Fruit fly (Drosophila melanogaster): ENCODE data around the gene Tgs1.

Gene Tgs1

dm6 chr3R:18244171-18245043 is 10.9 kb upstream of the Tgs1 start:
- TF ChIP-seq Pif1B (GFP tag; optimal IDR thresholded peaks at IDR 0.05): peak; percentile 2
- peak; percentile 93 for TF ChIP-seq EcR (GFP tag; optimal IDR thresholded peaks at IDR 0.05)
- peak; percentile 4 for TF ChIP-seq CG8301 (tag; optimal IDR thresholded peaks at IDR 0.05)
- peak; percentile 61 for TF ChIP-seq Ets98B (GFP tag; IDR thresholded peaks at IDR 0.05)
- no peak for TF ChIP-seq D1 (tag; optimal IDR thresholded peaks at IDR 0.05)
- peak; percentile 39; the same call in 1 of the 3 replicates for TF ChIP-seq fd96Ca (GFP tag; IDR thresholded peaks at IDR 0.05)
- TF ChIP-seq CG32121 (GFP tag; IDR thresholded peaks at IDR 0.05): peak; percentile 36; the same call in 1 of the 2 replicates
- peak; percentile 87 for TF ChIP-seq CG13204 (GFP tag; optimal IDR thresholded peaks at IDR 0.05)
- no peak for TF ChIP-seq rn (GFP tag; IDR thresholded peaks at IDR 0.05)
- peak; percentile 13; the same call in 1 of the 2 replicates for TF ChIP-seq CG12605 (GFP tag; IDR thresholded peaks at IDR 0.05)
- TF ChIP-seq Pif1A (GFP tag; optimal IDR thresholded peaks at IDR 0.05): peak; percentile 19
- no peak for TF ChIP-seq CG15710 (tag; optimal IDR thresholded peaks at IDR 0.05)
- TF ChIP-seq CG4496 (GFP tag; IDR thresholded peaks at IDR 0.05): no peak
- peak; percentile 31 for TF ChIP-seq Snoo (tag; optimal IDR thresholded peaks at IDR 0.05)
- TF ChIP-seq gl (tag; optimal IDR thresholded peaks at IDR 0.05): no peak

dm6 chr3R:18245044-18245596 is 10.2 kb upstream of the Tgs1 start:
- TF ChIP-seq CG15710 (tag; optimal IDR thresholded peaks at IDR 0.05) (no peak), CG4496 (GFP tag; IDR thresholded peaks at IDR 0.05) (0 out of 3 replicates have a peak, but pooled peaks have one; percentile 9)

dm6 chr3R:18246041-18246440 is 9.3 kb upstream of the Tgs1 start:
- no peak for TF ChIP-seq CG9948 (tag; optimal IDR thresholded peaks at IDR 0.05)
- TF ChIP-seq Pif1B (GFP tag; optimal IDR thresholded peaks at IDR 0.05): no peak
- TF ChIP-seq CG13204 (GFP tag; optimal IDR thresholded peaks at IDR 0.05): no peak
- TF ChIP-seq CG34367 (tag; optimal IDR thresholded peaks at IDR 0.05): no peak
- no peak for TF ChIP-seq Pif1A (GFP tag; optimal IDR thresholded peaks at IDR 0.05)
- no peak for TF ChIP-seq fd96Ca (GFP tag; IDR thresholded peaks at IDR 0.05)
- TF ChIP-seq CG10348 (GFP tag; IDR thresholded peaks at IDR 0.05): no peak
- TF ChIP-seq CG8301 (tag; optimal IDR thresholded peaks at IDR 0.05): no peak
- TF ChIP-seq EcR (GFP tag; optimal IDR thresholded peaks at IDR 0.05): no peak
- TF ChIP-seq CG4496 (GFP tag; IDR thresholded peaks at IDR 0.05): no peak
- no peak for TF ChIP-seq CG12605 (GFP tag; IDR thresholded peaks at IDR 0.05)
- TF ChIP-seq CG32121 (GFP tag; IDR thresholded peaks at IDR 0.05): no peak
- TF ChIP-seq CG14655 (GFP tag; optimal IDR thresholded peaks at IDR 0.05): no peak
- TF ChIP-seq rn (GFP tag; IDR thresholded peaks at IDR 0.05): no peak
- no peak for TF ChIP-seq CG8159 (tag; optimal IDR thresholded peaks at IDR 0.05)
- no peak for TF ChIP-seq Ets98B (GFP tag; IDR thresholded peaks at IDR 0.05)
- no peak for TF ChIP-seq Snoo (tag; optimal IDR thresholded peaks at IDR 0.05)
- no peak for TF ChIP-seq gl (tag; optimal IDR thresholded peaks at IDR 0.05)

dm6 chr3R:18249268-18249667 is 6.1 kb upstream of the Tgs1 start:
- peak; percentile 4; the same call in 1 of the 2 replicates for TF ChIP-seq Ets98B (GFP tag; IDR thresholded peaks at IDR 0.05)
- no peak for TF ChIP-seq gl (tag; optimal IDR thresholded peaks at IDR 0.05)

dm6 chr3R:18250815-18251214 is 4.5 kb upstream of the Tgs1 start, which contains the start of gene CG18598:
Gene CG18598, plus strand, starts transcription at chr3R:18251115.
- no peak for TF ChIP-seq CG12605 (GFP tag; IDR thresholded peaks at IDR 0.05)
- TF ChIP-seq CG14655 (GFP tag; optimal IDR thresholded peaks at IDR 0.05): no peak
- TF ChIP-seq CG15710 (tag; optimal IDR thresholded peaks at IDR 0.05): no peak
- no peak for TF ChIP-seq CG32121 (GFP tag; IDR thresholded peaks at IDR 0.05)
- no peak for TF ChIP-seq CG8301 (tag; optimal IDR thresholded peaks at IDR 0.05)
- TF ChIP-seq CG4496 (GFP tag; IDR thresholded peaks at IDR 0.05): no peak
- no peak for TF ChIP-seq D1 (tag; optimal IDR thresholded peaks at IDR 0.05)
- TF ChIP-seq Ets98B (GFP tag; IDR thresholded peaks at IDR 0.05): no peak
- no peak for TF ChIP-seq CG9948 (tag; optimal IDR thresholded peaks at IDR 0.05)
- TF ChIP-seq CG34367 (tag; optimal IDR thresholded peaks at IDR 0.05): no peak
- TF ChIP-seq rn (GFP tag; IDR thresholded peaks at IDR 0.05): no peak
- no peak for TF ChIP-seq EcR (GFP tag; optimal IDR thresholded peaks at IDR 0.05)
- no peak for TF ChIP-seq fd96Ca (GFP tag; IDR thresholded peaks at IDR 0.05)
- TF ChIP-seq gl (tag; optimal IDR thresholded peaks at IDR 0.05): no peak
- no peak for TF ChIP-seq Pif1A (GFP tag; optimal IDR thresholded peaks at IDR 0.05)
- TF ChIP-seq Pif1B (GFP tag; optimal IDR thresholded peaks at IDR 0.05): no peak
- TF ChIP-seq CG8159 (tag; optimal IDR thresholded peaks at IDR 0.05): no peak
- no peak for TF ChIP-seq Snoo (tag; optimal IDR thresholded peaks at IDR 0.05)
- no peak for TF ChIP-seq CG17806 (tag; optimal IDR thresholded peaks at IDR 0.05)
- no peak for TF ChIP-seq CG13204 (GFP tag; optimal IDR thresholded peaks at IDR 0.05)

- TF ChIP-seq CG14655 (GFP tag; optimal IDR thresholded peaks at IDR 0.05) (no peak), CG12605 (GFP tag; IDR thresholded peaks at IDR 0.05) (no peak), CG15710 (tag; optimal IDR thresholded peaks at IDR 0.05) (no peak), D1 (tag; optimal IDR thresholded peaks at IDR 0.05) (no peak), rn (GFP tag; IDR thresholded peaks at IDR 0.05) (no peak), CG8159 (tag; optimal IDR thresholded peaks at IDR 0.05) (no peak), Pif1B (GFP tag; optimal IDR thresholded peaks at IDR 0.05) (no peak), CG34367 (tag; optimal IDR thresholded peaks at IDR 0.05) (no peak), Snoo (tag; optimal IDR thresholded peaks at IDR 0.05) (no peak), EcR (GFP tag; optimal IDR thresholded peaks at IDR 0.05) (no peak), Pif1A (GFP tag; optimal IDR thresholded peaks at IDR 0.05) (no peak)
Measured at dm6 chr3R:18251876-18252275, 3.5 kb upstream of the Tgs1 start.

Measured in whole organism, pupa.